Worm (Caenorhabditis elegans) whole organism, young adult: ENCODE results near the gene C01G12.16.

Experiments used
- B0035.1 ChIP-seq: sonication (generic microtip); optimal IDR thresholded peaks from 2 replicates; lab custom pipeline; 2016; ENCODE audit warnings: missing genetic modification characterization, mild to moderate bottlenecking, missing compliant biosample characterization, missing genotype, missing genetic modification reagents
- B0336.3 ChIP-seq: fragments of 200-800 bp; sonication (Bioruptor generic); IDR thresholded peaks from 2 replicates; pipeline ENCODE4 v1.3.6; 2022; ENCODE audit warnings: missing genetic modification characterization, missing compliant biosample characterization
- C06A6.2 ChIP-seq: fragments of 200-800 bp; sonication (Bioruptor generic); conservative IDR thresholded peaks from 2 replicates; pipeline ENCODE4 v1.3.6; 2022; ENCODE audit warnings: missing genetic modification characterization, missing compliant biosample characterization
- C17E4.6 ChIP-seq: fragments of 200-800 bp; sonication (Bioruptor generic); IDR thresholded peaks from 2 replicates; pipeline ENCODE4 v1.3.6; 2022; ENCODE audit warnings: missing genetic modification reagents, missing genetic modification characterization, missing compliant biosample characterization
- F22D6.2 ChIP-seq: sonication (generic microtip); optimal IDR thresholded peaks from 2 replicates; lab custom pipeline; 2016; ENCODE audit warnings: mild to moderate bottlenecking, missing genetic modification characterization, missing compliant biosample characterization
- F37B4.10 ChIP-seq: fragments of 200-800 bp; sonication (Bioruptor generic); IDR thresholded peaks from 2 replicates; pipeline ENCODE4 v1.3.6; 2022; ENCODE audit warnings: missing genetic modification characterization, missing compliant biosample characterization
- F57A8.1 ChIP-seq: fragments of 200-800 bp; sonication (Bioruptor generic); optimal IDR thresholded peaks from 2 replicates; lab custom pipeline; 2018; ENCODE audit warnings: mild to moderate bottlenecking, missing genetic modification characterization, moderate library complexity, missing compliant biosample characterization
- Y53F4B.3 ChIP-seq: fragments of 200-800 bp; sonication (Bioruptor generic); IDR thresholded peaks from 2 replicates; pipeline ENCODE4 v1.3.6; 2022; ENCODE audit warnings: missing genetic modification reagents, missing genetic modification characterization, missing compliant biosample characterization
- Y67H2A.10 ChIP-seq: fragments of 200-800 bp; sonication (Bioruptor generic); conservative IDR thresholded peaks from 2 replicates; pipeline ENCODE4 v1.3.6; 2022; ENCODE audit warnings: missing genetic modification reagents, missing genetic modification characterization, missing compliant biosample characterization
- aptf-2 ChIP-seq: fragments of 200-800 bp; sonication (Bioruptor generic); conservative IDR thresholded peaks from 2 replicates; pipeline ENCODE4 v1.3.6; 2022; ENCODE audit warnings: missing genetic modification reagents, missing genetic modification characterization, missing compliant biosample characterization
- aptf-3 ChIP-seq: fragments of 200-800 bp; sonication (Bioruptor generic); IDR thresholded peaks from 2 replicates; pipeline ENCODE4 v1.3.6; 2022; ENCODE audit warnings: missing genetic modification characterization, missing compliant biosample characterization
- atf-7 ChIP-seq: sonication (generic microtip); optimal IDR thresholded peaks from 2 replicates; lab custom pipeline; 2017; ENCODE audit warnings: mild to moderate bottlenecking, missing genetic modification characterization, missing compliant biosample characterization
- attf-5 ChIP-seq: fragments of 200-800 bp; sonication (Bioruptor generic); optimal IDR thresholded peaks from 2 replicates; lab custom pipeline; 2018; ENCODE audit warnings: mild to moderate bottlenecking, missing genetic modification characterization, missing compliant biosample characterization
- ceh-27 ChIP-seq: fragments of 200-800 bp; sonication (Bioruptor generic); optimal IDR thresholded peaks from 2 replicates; lab custom pipeline; 2018; ENCODE audit warnings: mild to moderate bottlenecking, missing genetic modification characterization, moderate library complexity, missing compliant biosample characterization
- dpff-1 ChIP-seq: sonication (generic microtip); optimal IDR thresholded peaks from 2 replicates; lab custom pipeline; 2017; ENCODE audit warnings: mild to moderate bottlenecking, missing genetic modification characterization, missing compliant biosample characterization
- dpl-1 ChIP-seq: fragments of 150-350 bp; optimal IDR thresholded peaks from 2 replicates; lab custom pipeline; 2014; ENCODE audit warnings: missing biosample characterization, missing genetic modification reagents, missing genetic modification characterization
- efl-1 ChIP-seq: fragments of 150-350 bp; optimal IDR thresholded peaks from 2 replicates; lab custom pipeline; 2014; ENCODE audit warnings: missing biosample characterization, missing genetic modification reagents, missing genetic modification characterization
- egl-18 ChIP-seq: fragments of 200-800 bp; sonication (Bioruptor generic); IDR thresholded peaks from 2 replicates; pipeline ENCODE4 v1.3.6; 2022; ENCODE audit warnings: missing genetic modification reagents, missing genetic modification characterization, missing compliant biosample characterization
- ekl-4 ChIP-seq: fragments of 200-800 bp; sonication (Bioruptor generic); IDR thresholded peaks from 2 replicates; pipeline ENCODE4 v1.3.6; 2022; ENCODE audit warnings: missing genetic modification reagents, missing genetic modification characterization, missing compliant biosample characterization
- fkh-3 ChIP-seq: sonication (generic microtip); optimal IDR thresholded peaks from 2 replicates; lab custom pipeline; 2016; ENCODE audit warnings: mild to moderate bottlenecking, missing genetic modification characterization, missing compliant biosample characterization
- gei-17 ChIP-seq: fragments of 200-800 bp; sonication (Bioruptor generic); optimal IDR thresholded peaks from 2 replicates; lab custom pipeline; 2018; ENCODE audit warnings: mild to moderate bottlenecking, missing genetic modification characterization, missing compliant biosample characterization
- hlh-12 ChIP-seq: sonication (generic microtip); optimal IDR thresholded peaks from 2 replicates; lab custom pipeline; 2016; ENCODE audit warnings: missing genetic modification characterization, missing compliant biosample characterization
- hrde-1 ChIP-seq: sonication (generic microtip); optimal IDR thresholded peaks from 2 replicates; lab custom pipeline; 2016; ENCODE audit warnings: missing genetic modification characterization, mild to moderate bottlenecking, missing compliant biosample characterization, moderate library complexity, missing genotype, missing genetic modification reagents, borderline replicate concordance
- lag-1 ChIP-seq: fragments of 200-800 bp; sonication (Bioruptor generic); IDR thresholded peaks from 2 replicates; pipeline ENCODE4 v1.3.6; 2022; ENCODE audit warnings: missing genetic modification reagents, missing genetic modification characterization, missing compliant biosample characterization
- lin-40 ChIP-seq: sonication (generic microtip); optimal IDR thresholded peaks from 2 replicates; lab custom pipeline; 2016; ENCODE audit warnings: missing genetic modification characterization, mild to moderate bottlenecking, missing compliant biosample characterization, missing genotype, missing genetic modification reagents
- lin-54 ChIP-seq: fragments of 200-800 bp; sonication (Bioruptor generic); optimal IDR thresholded peaks from 2 replicates; lab custom pipeline; 2018; ENCODE audit warnings: mild to moderate bottlenecking, missing genetic modification characterization, missing compliant biosample characterization
- lsy-27 ChIP-seq: sonication (generic microtip); optimal IDR thresholded peaks from 2 replicates; lab custom pipeline; 2017; ENCODE audit warnings: missing genetic modification characterization, mild to moderate bottlenecking, missing compliant biosample characterization, antibody characterized with exemption, missing genotype, borderline replicate concordance; ENCODE audit not compliant: insufficient read depth
- madf-10 ChIP-seq: sonication (generic microtip); optimal IDR thresholded peaks from 2 replicates; lab custom pipeline; 2016; ENCODE audit warnings: mild to moderate bottlenecking, missing genetic modification characterization, missing compliant biosample characterization
- madf-3 ChIP-seq: fragments of 200-800 bp; sonication (Bioruptor generic); IDR thresholded peaks from 2 replicates; pipeline ENCODE4 v1.3.6; 2022; ENCODE audit warnings: missing genetic modification reagents, missing genetic modification characterization, missing compliant biosample characterization
- mcd-1 ChIP-seq: fragments of 200-800 bp; sonication (Bioruptor generic); IDR thresholded peaks from 2 replicates; pipeline ENCODE4 v1.3.6; 2022; ENCODE audit warnings: missing genetic modification reagents, missing genetic modification characterization, missing compliant biosample characterization
- mes-4 ChIP-seq: sonication (generic microtip); optimal IDR thresholded peaks from 2 replicates; lab custom pipeline; 2016; ENCODE audit warnings: missing genotype, missing genetic modification characterization, missing compliant biosample characterization
- nfyb-1 ChIP-seq: fragments of 200-800 bp; sonication (Bioruptor generic); IDR thresholded peaks from 2 replicates; pipeline ENCODE4 v1.3.6; 2022; ENCODE audit warnings: missing genetic modification reagents, missing genetic modification characterization, missing compliant biosample characterization
- nhr-80 ChIP-seq: sonication (generic microtip); optimal IDR thresholded peaks from 2 replicates; lab custom pipeline; 2016; ENCODE audit warnings: missing genetic modification characterization, missing compliant biosample characterization
- nhr-90 ChIP-seq: sonication (generic microtip); optimal IDR thresholded peaks from 2 replicates; lab custom pipeline; 2016; ENCODE audit warnings: missing genotype, mild to moderate bottlenecking, missing genetic modification characterization, missing compliant biosample characterization
- pbrm-1 ChIP-seq: fragments of 200-800 bp; sonication (Bioruptor generic); IDR thresholded peaks from 2 replicates; pipeline ENCODE4 v1.3.6; 2022; ENCODE audit warnings: missing genetic modification reagents, missing genetic modification characterization, missing compliant biosample characterization
- sdz-38 ChIP-seq: sonication (generic microtip); optimal IDR thresholded peaks from 2 replicates; lab custom pipeline; 2016; ENCODE audit warnings: missing genotype, missing genetic modification characterization, missing compliant biosample characterization
- snpc-1.1 ChIP-seq: sonication (generic microtip); optimal IDR thresholded peaks from 2 replicates; lab custom pipeline; 2017; ENCODE audit warnings: missing genetic modification characterization, mild to moderate bottlenecking, missing compliant biosample characterization, antibody characterized with exemption, moderate library complexity, missing genotype, missing genetic modification reagents; ENCODE audit not compliant: insufficient read depth
- snpc-1.3 ChIP-seq: sonication (generic microtip); optimal IDR thresholded peaks from 2 replicates; lab custom pipeline; 2017; ENCODE audit warnings: missing genetic modification characterization, mild to moderate bottlenecking, missing compliant biosample characterization, antibody characterized with exemption, moderate library complexity, missing genotype, missing genetic modification reagents; ENCODE audit not compliant: insufficient read depth
- snpc-3.4 ChIP-seq: sonication (generic microtip); optimal IDR thresholded peaks from 2 replicates; lab custom pipeline; 2017; ENCODE audit warnings: missing genetic modification characterization, mild to moderate bottlenecking, missing compliant biosample characterization, antibody characterized with exemption, moderate library complexity, missing genotype, missing genetic modification reagents
- sptf-2 ChIP-seq: fragments of 200-800 bp; sonication (Bioruptor generic); optimal IDR thresholded peaks from 2 replicates; lab custom pipeline; 2018; ENCODE audit warnings: mild to moderate bottlenecking, missing genetic modification characterization, missing compliant biosample characterization
- tbp1 ChIP-seq: fragments of 200-800 bp; sonication (Bioruptor generic); optimal IDR thresholded peaks from 2 replicates; lab custom pipeline; 2018; ENCODE audit warnings: mild to moderate bottlenecking, missing genetic modification characterization, missing compliant biosample characterization
- unc-62 ChIP-seq: fragments of 150-350 bp; optimal IDR thresholded peaks from 2 replicates; lab custom pipeline; 2014; ENCODE audit warnings: missing biosample characterization, missing genetic modification reagents, missing genetic modification characterization
- xnd-1 ChIP-seq: sonication (generic microtip); optimal IDR thresholded peaks from 2 replicates; lab custom pipeline; 2016; ENCODE audit warnings: missing genotype, missing genetic modification reagents, missing genetic modification characterization, missing compliant biosample characterization
- zim-3 ChIP-seq: sonication (generic microtip); optimal IDR thresholded peaks from 2 replicates; lab custom pipeline; 2017; ENCODE audit warnings: mild to moderate bottlenecking, missing genetic modification characterization, moderate library complexity, missing compliant biosample characterization
- ztf-26 ChIP-seq: sonication (generic microtip); optimal IDR thresholded peaks from 2 replicates; lab custom pipeline; 2017; ENCODE audit warnings: missing genetic modification characterization, missing compliant biosample characterization
- ztf-28 ChIP-seq: fragments of 200-800 bp; sonication (Bioruptor generic); IDR thresholded peaks from 2 replicates; pipeline ENCODE4 v1.3.6; 2022; ENCODE audit warnings: missing genetic modification reagents, missing genetic modification characterization, missing compliant biosample characterization
- ztf-3 ChIP-seq: fragments of 200-800 bp; sonication (Bioruptor generic); optimal IDR thresholded peaks from 2 replicates; lab custom pipeline; 2018; ENCODE audit warnings: mild to moderate bottlenecking, missing genetic modification characterization, missing compliant biosample characterization
- ztf-6 ChIP-seq: fragments of 200-800 bp; sonication (Bioruptor generic); IDR thresholded peaks from 2 replicates; pipeline ENCODE4 v1.3.6; 2022; ENCODE audit warnings: missing genetic modification reagents, missing genetic modification characterization, missing compliant biosample characterization

C01G12.16 gene

DNA sequence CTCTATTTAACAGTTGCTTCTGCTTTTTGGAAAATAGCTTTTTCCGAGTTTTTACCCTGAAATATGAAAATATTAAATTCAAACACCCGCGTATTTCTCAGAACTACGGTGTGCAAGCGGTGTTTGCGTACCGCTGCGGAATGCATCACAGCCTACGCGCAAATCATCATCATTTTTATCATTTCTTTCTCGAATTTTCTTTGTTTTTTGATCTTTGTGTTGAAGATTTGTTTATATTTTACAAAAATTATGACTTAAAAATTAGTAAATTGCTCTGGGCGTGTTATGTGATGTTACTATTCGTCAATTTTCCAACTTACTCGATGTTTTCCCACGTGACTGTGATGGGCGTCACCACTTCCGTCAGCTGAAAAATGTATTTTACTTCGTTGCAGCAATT is 10.1 kb upstream of the C01G12.16 start (continued):
- TF ChIP-seq B0035.1 (tag; lab: Kevin White, UChicago) (no peak), C06A6.2 (GFP tag; lab: Robert Waterston, UW) (no peak), zim-3 (tag; lab: Kevin White, UChicago) (no peak), ztf-28 (GFP tag; lab: Robert Waterston, UW) (no peak), ztf-6 (GFP tag; lab: Robert Waterston, UW) (no peak), tbp1 (peak; percentile 38), hlh-12 (no peak), lag-1 (GFP tag; lab: Robert Waterston, UW) (no peak), F57A8.1 (GFP tag; lab: Kevin White, UChicago) (no peak), fkh-3 (no peak), snpc-1.3 (tag; lab: Kevin White, UChicago) (peak; percentile 6), F22D6.2 (tag; lab: Kevin White, UChicago) (no peak), nfyb-1 (GFP tag; lab: Robert Waterston, UW) (peak; percentile 23; the same call in 1 of the 2 replicates), xnd-1 (tag; lab: Kevin White, UChicago) (no peak), sdz-38 (tag; lab: Kevin White, UChicago) (no peak), lin-40 (peak; percentile 41), attf-5 (GFP tag; lab: Kevin White, UChicago) (peak; percentile 61), F37B4.10 (no peak), atf-7 (tag; lab: Kevin White, UChicago) (no peak), pbrm-1 (no peak), hrde-1 (tag; lab: Kevin White, UChicago) (no peak), snpc-1.1 (tag; lab: Kevin White, UChicago) (no peak), unc-62 (GFP tag; lab: Kevin White, UChicago) (no peak), mcd-1 (GFP tag; lab: Robert Waterston, UW) (peak; percentile 62), dpl-1 (peak; percentile 86), efl-1 (peak; percentile 80), ceh-27 (peak; percentile 23), nhr-90 (tag; lab: Kevin White, UChicago) (no peak), aptf-3 (no peak), madf-3 (no peak), Y67H2A.10 (GFP tag; lab: Robert Waterston, UW) (no peak), aptf-2 (GFP tag; lab: Robert Waterston, UW) (no peak), mes-4 (no peak), gei-17 (GFP tag; lab: Kevin White, UChicago) (no peak), nhr-80 (tag; lab: Kevin White, UChicago) (peak; percentile 30), egl-18 (GFP tag; lab: Robert Waterston, UW) (no peak), snpc-3.4 (tag; lab: Kevin White, UChicago) (no peak), Y53F4B.3 (GFP tag; lab: Robert Waterston, UW) (no peak), B0336.3 (GFP tag; lab: Robert Waterston, UW) (no peak), ekl-4 (GFP tag; lab: Robert Waterston, UW) (peak; percentile 59), lin-54 (GFP tag; lab: Kevin White, UChicago) (peak; percentile 96), madf-10 (tag; lab: Kevin White, UChicago) (no peak), ztf-3 (GFP tag; lab: Kevin White, UChicago) (no peak), lsy-27 (tag; lab: Kevin White, UChicago) (no peak), dpff-1 (no peak), sptf-2 (GFP tag; lab: Kevin White, UChicago) (no peak), ztf-26 (no peak), C17E4.6 (GFP tag; lab: Robert Waterston, UW) (no peak)
